Fruit fly (Drosophila melanogaster) whole organism, embryonic: Measurements from ENCODE around the gene Cpr92A.
A peak's percentile ranks its signal among the peaks of the same experiment; 100 is the strongest.

Source experiments
- Asciz ChIP-seq: fragments of 200-800 bp; sonication (Bioruptor generic); optimal IDR thresholded peaks from 2 replicates; lab custom pipeline; 2017; ENCODE audit warnings: missing biosample characterization, mild to moderate bottlenecking, missing genetic modification characterization, missing genetic modification reagents
- Atf-2 ChIP-seq: fragments of 200-800 bp; sonication (Bioruptor generic); optimal IDR thresholded peaks from 2 replicates; lab custom pipeline; 2016; ENCODE audit warnings: missing biosample characterization, missing genetic modification characterization
- Awh ChIP-seq: fragments of 200-800 bp; sonication (Bioruptor generic); IDR thresholded peaks from 2 replicates; pipeline ENCODE4, ENCODE4 v1.3.6; 2022; ENCODE audit warnings: missing biosample characterization, missing genetic modification characterization
- Bgb ChIP-seq: fragments of 200-800 bp; sonication (Bioruptor generic); IDR thresholded peaks from 2 replicates; pipeline ENCODE4 v1.3.6; 2022; ENCODE audit warnings: missing biosample characterization, missing genetic modification characterization; ENCODE audit not compliant: partially characterized antibody
- CG10565 ChIP-seq: fragments of 200-800 bp; sonication (Bioruptor generic); optimal IDR thresholded peaks from 3 replicates; lab custom pipeline; 2016; ENCODE audit warnings: missing biosample characterization, mild to moderate bottlenecking, missing genetic modification characterization
- CG11560 ChIP-seq: fragments of 200-800 bp; sonication (Bioruptor generic); IDR thresholded peaks from 3 replicates; pipeline ENCODE4 v1.3.6; 2022; ENCODE audit warnings: missing biosample characterization, missing genetic modification characterization
- CG12769 ChIP-seq: fragments of 200-800 bp; sonication (Bioruptor generic); optimal IDR thresholded peaks from 2 replicates; lab custom pipeline; 2019; ENCODE audit warnings: missing biosample characterization, mild to moderate bottlenecking, missing genetic modification characterization, moderate library complexity
- CG14014 ChIP-seq: fragments of 200-800 bp; sonication (Bioruptor generic); IDR thresholded peaks from 2 replicates; pipeline ENCODE4 v1.3.6; 2022; ENCODE audit warnings: missing biosample characterization, missing genetic modification characterization
- CG14667 ChIP-seq: fragments of 200-800 bp; sonication (Bioruptor generic); IDR thresholded peaks from 2 replicates; pipeline ENCODE4 v1.3.6; 2022; ENCODE audit warnings: missing biosample characterization, missing genetic modification characterization
- CG17359 ChIP-seq: fragments of 200-800 bp; sonication (Bioruptor generic); optimal IDR thresholded peaks from 3 replicates; lab custom pipeline; 2018; ENCODE audit warnings: missing biosample characterization, mild to moderate bottlenecking, missing genetic modification characterization, moderate library complexity
- CG17612 ChIP-seq: fragments of 200-800 bp; sonication (Bioruptor generic); IDR thresholded peaks from 2 replicates; pipeline ENCODE4 v1.3.6; 2022; ENCODE audit warnings: missing biosample characterization, missing genetic modification characterization
- CG18599 ChIP-seq: fragments of 200-800 bp; sonication (Bioruptor generic); optimal IDR thresholded peaks from 3 replicates; lab custom pipeline; 2017; ENCODE audit warnings: missing biosample characterization, missing genetic modification characterization, mild to moderate bottlenecking, moderate library complexity, missing genetic modification reagents
- CG2875 ChIP-seq: fragments of 200-800 bp; sonication (Bioruptor generic); optimal IDR thresholded peaks from 2 replicates; lab custom pipeline; 2017; ENCODE audit warnings: missing biosample characterization, mild to moderate bottlenecking, missing genetic modification characterization, missing genetic modification reagents
- CG31365 ChIP-seq: fragments of 200-800 bp; sonication (Bioruptor generic); optimal IDR thresholded peaks from 2 replicates; lab custom pipeline; 2018; ENCODE audit warnings: missing biosample characterization, mild to moderate bottlenecking, missing genetic modification characterization
- CG31441 ChIP-seq: fragments of 200-800 bp; sonication (Bioruptor generic); IDR thresholded peaks from 2 replicates; pipeline ENCODE4 v1.3.6; 2022; ENCODE audit warnings: missing biosample characterization, missing genetic modification characterization
- CG32532 ChIP-seq: fragments of 200-800 bp; sonication (Bioruptor generic); IDR thresholded peaks from 2 replicates; pipeline ENCODE4 v1.3.6; 2022; ENCODE audit warnings: missing biosample characterization, missing genetic modification characterization
- CG34422 ChIP-seq: fragments of 200-800 bp; sonication (Bioruptor generic); IDR thresholded peaks from 3 replicates; pipeline ENCODE4 v1.3.6; 2022; ENCODE audit warnings: missing biosample characterization, missing genetic modification characterization
- CG6854 ChIP-seq: fragments of 200-800 bp; sonication (Bioruptor generic); optimal IDR thresholded peaks from 3 replicates; lab custom pipeline; 2017; ENCODE audit warnings: missing biosample characterization, mild to moderate bottlenecking, missing genetic modification characterization
- CkIIα-i1 ChIP-seq: fragments of 200-800 bp; sonication (Bioruptor generic); IDR thresholded peaks from 2 replicates; pipeline ENCODE4 v1.3.6; 2022; ENCODE audit warnings: missing biosample characterization, missing genetic modification characterization
- Eip74EF ChIP-seq, 2 experiments: fragments of 200-800 bp in 1 of 2; fragments of >200 bp in 1 of 2; sonication (Bioruptor generic) in 1 of 2; optimal IDR thresholded peaks; 2 replicates each; lab custom pipeline; 2017 to 2019; ENCODE audit warnings: missing biosample characterization in 2 of 2, missing genetic modification characterization in 2 of 2, mild to moderate bottlenecking in 1 of 2, moderate library complexity in 1 of 2
- HmgD ChIP-seq: fragments of 200-800 bp; sonication (Bioruptor generic); optimal IDR thresholded peaks from 3 replicates; lab custom pipeline; 2016; ENCODE audit warnings: missing biosample characterization, missing genetic modification characterization
- HmgZ ChIP-seq: fragments of 200-800 bp; sonication (Bioruptor generic); optimal IDR thresholded peaks from 2 replicates; lab custom pipeline; 2018; ENCODE audit warnings: missing biosample characterization, mild to moderate bottlenecking, missing genetic modification characterization
- Max ChIP-seq: fragments of 200-800 bp; sonication (Bioruptor generic); optimal IDR thresholded peaks from 2 replicates; lab custom pipeline; 2016; ENCODE audit warnings: missing biosample characterization, mild to moderate bottlenecking, missing genetic modification characterization
- Neu2 ChIP-seq: fragments of 200-800 bp; sonication (Bioruptor generic); optimal IDR thresholded peaks from 3 replicates; lab custom pipeline; 2016; ENCODE audit warnings: missing biosample characterization, missing genetic modification characterization, borderline replicate concordance
- Nf-YB ChIP-seq: fragments of 200-800 bp; sonication (Bioruptor generic); optimal IDR thresholded peaks from 3 replicates; lab custom pipeline; 2019; ENCODE audit warnings: missing biosample characterization, mild to moderate bottlenecking, missing genetic modification characterization, moderate library complexity
- Nf-YC ChIP-seq: fragments of 200-800 bp; optimal IDR thresholded peaks from 3 replicates; lab custom pipeline; 2019; ENCODE audit warnings: missing biosample characterization, mild to moderate bottlenecking, missing genetic modification characterization, moderate library complexity
- PHDP ChIP-seq: fragments of 200-800 bp; sonication (Bioruptor generic); optimal IDR thresholded peaks from 3 replicates; lab custom pipeline; 2018; ENCODE audit warnings: missing biosample characterization, mild to moderate bottlenecking, missing genetic modification characterization, moderate library complexity
- Ptx1 ChIP-seq: fragments of 200-800 bp; sonication (Bioruptor generic); IDR thresholded peaks from 2 replicates; pipeline ENCODE4 v1.3.6; 2022; ENCODE audit warnings: missing biosample characterization, missing genetic modification characterization
- Spps ChIP-seq: fragments of 200-800 bp; sonication (Bioruptor generic); optimal IDR thresholded peaks from 2 replicates; lab custom pipeline; 2018; ENCODE audit warnings: missing biosample characterization, mild to moderate bottlenecking, missing genetic modification characterization
- Sry-δ ChIP-seq: fragments of 200-800 bp; sonication (Bioruptor generic); optimal IDR thresholded peaks from 2 replicates; lab custom pipeline; 2016; ENCODE audit warnings: missing biosample characterization, missing genetic modification characterization
- Stat92E ChIP-seq, 3 experiments: fragments of >200 bp in 2 of 3; fragments of 200-800 bp in 1 of 3; sonication (Bioruptor generic) in 1 of 3; optimal IDR thresholded peaks; 2 replicates each; lab custom pipeline; 2017 to 2019; ENCODE audit warnings: missing biosample characterization in 3 of 3, missing genetic modification characterization in 3 of 3, mild to moderate bottlenecking in 1 of 3, moderate library complexity in 1 of 3
- Vsx1 ChIP-seq: fragments of 200-800 bp; sonication (Bioruptor generic); optimal IDR thresholded peaks from 2 replicates; lab custom pipeline; 2017; ENCODE audit warnings: missing biosample characterization, mild to moderate bottlenecking, missing genetic modification characterization, missing genetic modification reagents
- ara ChIP-seq: fragments of 200-800 bp; sonication (Bioruptor generic); IDR thresholded peaks from 2 replicates; pipeline ENCODE4 v1.3.6; 2022; ENCODE audit warnings: missing biosample characterization, missing genetic modification characterization
- az2 ChIP-seq: fragments of 200-800 bp; sonication (Bioruptor generic); optimal IDR thresholded peaks from 3 replicates; lab custom pipeline; 2016; ENCODE audit warnings: missing biosample characterization, missing genetic modification characterization
- bsh ChIP-seq, 2 experiments: fragments of 200-800 bp; sonication (Bioruptor generic); optimal IDR thresholded peaks; 2 replicates each; lab custom pipeline; 2017 to 2018; ENCODE audit warnings: mild to moderate bottlenecking in 2 of 2, missing biosample characterization in 2 of 2, missing genetic modification characterization in 2 of 2, moderate library complexity in 1 of 2
- chm ChIP-seq: fragments of 200-800 bp; sonication (Bioruptor generic); IDR thresholded peaks from 2 replicates; pipeline ENCODE4 v1.3.6; 2022; ENCODE audit warnings: missing biosample characterization, missing genetic modification characterization
- ftz-f1 ChIP-seq: fragments of 200-800 bp; sonication (Bioruptor generic); optimal IDR thresholded peaks from 2 replicates; lab custom pipeline; 2016; ENCODE audit warnings: missing biosample characterization, missing genetic modification characterization
- fu2 ChIP-seq: fragments of 200-800 bp; sonication (Bioruptor generic); optimal IDR thresholded peaks from 2 replicates; lab custom pipeline; 2016; ENCODE audit warnings: missing biosample characterization, missing genetic modification characterization
- gt ChIP-seq: fragments of 200-800 bp; sonication (Bioruptor generic); IDR thresholded peaks from 2 replicates; pipeline ENCODE4 v1.3.6; 2022; ENCODE audit warnings: missing biosample characterization, missing genetic modification characterization
- knrl ChIP-seq: fragments of 200-800 bp; sonication (Bioruptor generic); IDR thresholded peaks from 3 replicates; pipeline ENCODE4 v1.3.6; 2022; ENCODE audit warnings: missing biosample characterization, missing genetic modification characterization; ENCODE audit not compliant: partially characterized antibody
- lab ChIP-seq: fragments of 200-800 bp; sonication (Bioruptor generic); optimal IDR thresholded peaks from 3 replicates; lab custom pipeline; 2017; ENCODE audit warnings: missing biosample characterization, missing genetic modification characterization, mild to moderate bottlenecking, moderate library complexity, missing genetic modification reagents
- mld ChIP-seq: fragments of 200-800 bp; sonication (Bioruptor generic); IDR thresholded peaks from 3 replicates; pipeline ENCODE4 v1.3.6; 2022; ENCODE audit warnings: missing biosample characterization, missing genetic modification characterization; ENCODE audit not compliant: partially characterized antibody
- pum ChIP-seq: fragments of 200-800 bp; sonication (Bioruptor generic); optimal IDR thresholded peaks from 2 replicates; lab custom pipeline; 2016; ENCODE audit warnings: missing biosample characterization, missing genetic modification characterization
- repo ChIP-seq: fragments of 200-800 bp; sonication (Bioruptor generic); optimal IDR thresholded peaks from 2 replicates; lab custom pipeline; 2016; ENCODE audit warnings: missing biosample characterization, missing genetic modification characterization
- sens ChIP-seq: fragments of 200-800 bp; sonication (Bioruptor generic); peaks from one replicate; lab custom pipeline; 2016; ENCODE audit warnings: missing biosample characterization, missing genetic modification characterization
- sima ChIP-seq: fragments of 200-800 bp; sonication (Bioruptor generic); optimal IDR thresholded peaks from 2 replicates; lab custom pipeline; 2016; ENCODE audit warnings: missing biosample characterization, missing genetic modification characterization
- slp2 ChIP-seq: fragments of 200-800 bp; sonication (Bioruptor generic); optimal IDR thresholded peaks from 2 replicates; lab custom pipeline; 2016; ENCODE audit warnings: missing biosample characterization, missing genetic modification characterization
- toy ChIP-seq: fragments of 200-800 bp; sonication (Bioruptor generic); IDR thresholded peaks from 2 replicates; pipeline ENCODE4 v1.3.6; 2022; ENCODE audit warnings: missing biosample characterization, missing genetic modification characterization
- ttk ChIP-seq: fragments of 200-800 bp; sonication (Bioruptor generic); IDR thresholded peaks from 2 replicates; pipeline ENCODE4 v2.1.2; 2022; ENCODE audit warnings: missing biosample characterization, missing genetic modification characterization
- zen2 ChIP-seq: fragments of 200-800 bp; sonication (Bioruptor generic); IDR thresholded peaks from 3 replicates; pipeline ENCODE4 v1.3.6; 2022; ENCODE audit warnings: missing biosample characterization, missing genetic modification characterization; ENCODE audit not compliant: partially characterized antibody
- zfh2 ChIP-seq: fragments of 200-800 bp; sonication (Bioruptor generic); optimal IDR thresholded peaks from 2 replicates; lab custom pipeline; 2016; ENCODE audit warnings: missing biosample characterization, missing genetic modification characterization

Cpr92A gene

dm6 chr3R:19612908-19613431 is 14.2 kb upstream of the Cpr92A start, which contains the start of gene CG16727 (continued):
- TF ChIP-seq Vsx1 (GFP tag; lab: Kevin White, UChicago) (no peak), CG18599 (peak; percentile 52), Nf-YB (no peak), ftz-f1 (GFP tag; lab: Kevin White, UChicago) (no peak), mld (GFP tag; lab: Robert Waterston, UW) (no peak), HmgZ (tag; lab: Kevin White, UChicago) (no peak), sens (GFP tag; lab: Kevin White, UChicago) (peak; percentile 78), CG34422 (GFP tag; lab: Robert Waterston, UW) (no peak), PHDP (no peak), Spps (tag; lab: Kevin White, UChicago) (no peak), zen2 (GFP tag; lab: Robert Waterston, UW) (no peak), repo (GFP tag; lab: Kevin White, UChicago) (no peak), lab (GFP tag; lab: Kevin White, UChicago) (peak; percentile 68), fu2 (GFP tag; lab: Kevin White, UChicago) (no peak), chm (no peak), Bgb (GFP tag; lab: Robert Waterston, UW) (no peak), CG17359 (tag; lab: Kevin White, UChicago) (peak; percentile 36), bsh (GFP tag; optimal IDR thresholded peaks at IDR 0.05; lab: Kevin White, UChicago) (no peak), CG10565 (no peak), Nf-YC (tag; lab: Kevin White, UChicago) (no peak), Stat92E (GFP tag; optimal IDR thresholded peaks at IDR 0.05; lab: Kevin White, UChicago) (no peak), CG12769 (tag; lab: Kevin White, UChicago) (peak; percentile 4), Atf-2 (GFP tag; lab: Kevin White, UChicago) (no peak), CG31441 (GFP tag; lab: Robert Waterston, UW) (no peak), Asciz (GFP tag; lab: Kevin White, UChicago) (peak; percentile 20), CkIIα-i1 (no peak), az2 (no peak), zfh2 (no peak), Ptx1 (no peak), Neu2 (GFP tag; lab: Kevin White, UChicago) (no peak), slp2 (GFP tag; lab: Kevin White, UChicago) (no peak), Sry-δ (no peak), CG2875 (GFP tag; lab: Kevin White, UChicago) (peak; percentile 18), ara (no peak), CG31365 (tag; lab: Kevin White, UChicago) (peak; percentile 15), Eip74EF (GFP tag; optimal IDR thresholded peaks at IDR 0.05; lab: Kevin White, UChicago) (no peak), CG32532 (GFP tag; lab: Robert Waterston, UW) (no peak), CG11560 (tag; lab: Robert Waterston, UW) (no peak), HmgD (GFP tag; lab: Kevin White, UChicago) (no peak), knrl (GFP tag; lab: Robert Waterston, UW) (no peak), CG17612 (GFP tag; lab: Robert Waterston, UW) (no peak), Max (GFP tag; lab: Kevin White, UChicago) (no peak), ttk (GFP tag; lab: Robert Waterston, UW) (no peak), sima (GFP tag; lab: Kevin White, UChicago) (no peak), CG14014 (GFP tag; lab: Robert Waterston, UW) (no peak), toy (no peak), Awh (no peak), CG6854 (GFP tag; lab: Kevin White, UChicago) (peak; percentile 36), pum (GFP tag; lab: Kevin White, UChicago) (no peak), gt (no peak), CG14667 (no peak)
